Worm (Caenorhabditis elegans) whole organism, L4/young adult: ENCODE results near the gene C18E9.7.

Experiments
- W03F9.2 ChIP-seq: fragments of 150-350 bp; optimal IDR thresholded peaks from 2 replicates; lab custom pipeline; 2014; ENCODE audit warnings: missing biosample characterization, missing genetic modification characterization
- dao-5 ChIP-seq: sonication (generic microtip); optimal IDR thresholded peaks from 2 replicates; lab custom pipeline; 2016; ENCODE audit warnings: missing genotype, missing genetic modification characterization, moderate library complexity, missing compliant biosample characterization

- TF ChIP-seq W03F9.2 (tag; lab: Kevin White, UChicago) (no peak), dao-5 (tag; lab: Kevin White, UChicago) (no peak)
These were observed 45.5 kb upstream of the C18E9.7 start for ce11 chrII:9028096-9028495.
